Fruit fly (Drosophila melanogaster) whole organism, embryonic: ENCODE results near the gene CG14111.

ENCODE experiments used
- BEAF-32 ChIP-seq: fragments of 200-800 bp; sonication (Bioruptor generic); optimal IDR thresholded peaks from 3 replicates; lab custom pipeline; 2017; ENCODE audit warnings: missing biosample characterization, missing genetic modification characterization, mild to moderate bottlenecking, moderate library complexity, missing genetic modification reagents
- BtbVII ChIP-seq: fragments of 200-800 bp; sonication (Bioruptor generic); optimal IDR thresholded peaks from 3 replicates; lab custom pipeline; 2017; ENCODE audit warnings: missing biosample characterization, mild to moderate bottlenecking, missing genetic modification characterization
- CG10274 ChIP-seq: fragments of 200-800 bp; sonication (Bioruptor generic); optimal IDR thresholded peaks from 3 replicates; lab custom pipeline; 2017; ENCODE audit warnings: missing biosample characterization, mild to moderate bottlenecking, missing genetic modification characterization
- CG11398 ChIP-seq: fragments of 200-800 bp; sonication (Bioruptor generic); optimal IDR thresholded peaks from 2 replicates; lab custom pipeline; 2016; ENCODE audit warnings: missing biosample characterization, missing genetic modification characterization
- CG13287 ChIP-seq: fragments of 200-800 bp; sonication (Bioruptor generic); IDR thresholded peaks from 2 replicates; pipeline ENCODE4 v1.3.6; 2022; ENCODE audit warnings: missing biosample characterization, missing genetic modification characterization; ENCODE audit not compliant: partially characterized antibody
- CG13624 ChIP-seq: fragments of 200-800 bp; sonication (Bioruptor generic); optimal IDR thresholded peaks from 2 replicates; lab custom pipeline; 2016; ENCODE audit warnings: missing biosample characterization, missing genetic modification characterization
- CG14965 ChIP-seq: fragments of 200-800 bp; sonication (Bioruptor generic); optimal IDR thresholded peaks from 2 replicates; lab custom pipeline; 2016; ENCODE audit warnings: missing biosample characterization, missing genetic modification characterization, borderline replicate concordance
- CG15514 ChIP-seq: fragments of 200-800 bp; sonication (Bioruptor generic); optimal IDR thresholded peaks from 3 replicates; lab custom pipeline; 2017; ENCODE audit warnings: missing biosample characterization, missing genetic modification characterization, mild to moderate bottlenecking, moderate library complexity, missing genetic modification reagents
- CG15601 ChIP-seq: fragments of 200-800 bp; sonication (Bioruptor generic); optimal IDR thresholded peaks from 3 replicates; lab custom pipeline; 2019; ENCODE audit warnings: missing biosample characterization, mild to moderate bottlenecking, missing genetic modification characterization, moderate library complexity
- CG16813 ChIP-seq: fragments of 200-800 bp; sonication (Bioruptor generic); IDR thresholded peaks from 3 replicates; pipeline ENCODE4 v1.3.6; 2022; ENCODE audit warnings: missing biosample characterization, missing genetic modification characterization; ENCODE audit not compliant: partially characterized antibody
- CG2712 ChIP-seq: fragments of 200-800 bp; optimal IDR thresholded peaks from 3 replicates; lab custom pipeline; 2019; ENCODE audit warnings: missing biosample characterization, mild to moderate bottlenecking, missing genetic modification characterization, moderate library complexity
- CG33213 ChIP-seq: fragments of 200-800 bp; sonication (Bioruptor generic); optimal IDR thresholded peaks from 3 replicates; lab custom pipeline; 2016; ENCODE audit warnings: missing biosample characterization, missing genetic modification characterization
- CG3838 ChIP-seq: fragments of 200-800 bp; sonication (Bioruptor generic); optimal IDR thresholded peaks from 3 replicates; lab custom pipeline; 2016; ENCODE audit warnings: missing biosample characterization, missing genetic modification characterization
- CG3847 ChIP-seq: fragments of 200-800 bp; sonication (Bioruptor generic); IDR thresholded peaks from 2 replicates; pipeline ENCODE4 v1.3.6; 2022; ENCODE audit warnings: missing biosample characterization, missing genetic modification characterization
- CG4424 ChIP-seq: fragments of 200-800 bp; sonication (Bioruptor generic); optimal IDR thresholded peaks from 3 replicates; lab custom pipeline; 2016; ENCODE audit warnings: missing biosample characterization, missing genetic modification characterization
- CG4707 ChIP-seq: fragments of 200-800 bp; sonication (Bioruptor generic); optimal IDR thresholded peaks from 2 replicates; lab custom pipeline; 2018; ENCODE audit warnings: missing biosample characterization, mild to moderate bottlenecking, missing genetic modification characterization, moderate library complexity
- CG6791 ChIP-seq: fragments of 200-800 bp; sonication (Bioruptor generic); IDR thresholded peaks from 3 replicates; pipeline ENCODE4 v1.3.6; 2022; ENCODE audit warnings: missing biosample characterization, missing genetic modification characterization; ENCODE audit not compliant: partially characterized antibody
- CG7963 ChIP-seq: fragments of 200-800 bp; sonication (Bioruptor generic); IDR thresholded peaks from 3 replicates; pipeline ENCODE4 v1.3.6; 2022; ENCODE audit warnings: missing biosample characterization, missing genetic modification characterization; ENCODE audit not compliant: partially characterized antibody
- CG8924 ChIP-seq: fragments of 200-800 bp; optimal IDR thresholded peaks from 3 replicates; lab custom pipeline; 2019; ENCODE audit warnings: missing biosample characterization, mild to moderate bottlenecking, missing genetic modification characterization, moderate library complexity
- CTCF ChIP-seq: fragments of 200-800 bp; sonication (Bioruptor generic); optimal IDR thresholded peaks from 2 replicates; lab custom pipeline; 2017; ENCODE audit warnings: missing biosample characterization, mild to moderate bottlenecking, missing genetic modification characterization, moderate library complexity
- Dll ChIP-seq: fragments of 200-800 bp; sonication (Bioruptor generic); IDR thresholded peaks from 4 replicates; pipeline ENCODE4 v1.3.6; 2022; ENCODE audit warnings: missing biosample characterization, missing genetic modification characterization; ENCODE audit not compliant: partially characterized antibody
- Dref ChIP-seq: fragments of 200-800 bp; sonication (Bioruptor generic); IDR thresholded peaks from 2 replicates; pipeline ENCODE4 v1.3.6; 2022; ENCODE audit warnings: missing biosample characterization, missing genetic modification characterization
- E2f1 ChIP-seq: fragments of 200-800 bp; sonication (Bioruptor generic); IDR thresholded peaks from 2 replicates; pipeline ENCODE4 v1.3.6; 2022; ENCODE audit warnings: missing biosample characterization, missing genetic modification characterization
- Ets97D ChIP-seq: fragments of 200-800 bp; sonication (Bioruptor generic); optimal IDR thresholded peaks from 3 replicates; lab custom pipeline; 2016; ENCODE audit warnings: missing biosample characterization, missing genetic modification characterization
- Lhr ChIP-seq: fragments of 200-800 bp; sonication (Bioruptor generic); optimal IDR thresholded peaks from 3 replicates; lab custom pipeline; 2017; ENCODE audit warnings: mild to moderate bottlenecking, missing biosample characterization, missing genetic modification reagents, missing genetic modification characterization
- MBD-R2 ChIP-seq: fragments of 200-800 bp; sonication (Bioruptor generic); IDR thresholded peaks from 2 replicates; pipeline ENCODE4 v1.3.6; 2022; ENCODE audit warnings: missing biosample characterization, missing genetic modification characterization
- Med ChIP-seq: fragments of 200-800 bp; sonication (Bioruptor generic); peaks from one replicate; lab custom pipeline; 2016; ENCODE audit warnings: missing biosample characterization, missing genetic modification characterization, mild to moderate bottlenecking, inconsistent platforms, moderate library complexity
- Mes4 ChIP-seq: fragments of 200-800 bp; sonication (Bioruptor generic); optimal IDR thresholded peaks from 2 replicates; lab custom pipeline; 2016; ENCODE audit warnings: missing biosample characterization, missing genetic modification characterization
- Myb ChIP-seq: fragments of 200-800 bp; sonication (Bioruptor generic); optimal IDR thresholded peaks from 2 replicates; lab custom pipeline; 2016; ENCODE audit warnings: missing biosample characterization, missing genetic modification characterization
- Opbp ChIP-seq: fragments of 200-800 bp; sonication (Bioruptor generic); IDR thresholded peaks from 3 replicates; pipeline ENCODE4 v1.3.6; 2022; ENCODE audit warnings: missing biosample characterization, missing genetic modification characterization; ENCODE audit not compliant: partially characterized antibody
- Sry-δ ChIP-seq: fragments of 200-800 bp; sonication (Bioruptor generic); optimal IDR thresholded peaks from 2 replicates; lab custom pipeline; 2016; ENCODE audit warnings: missing biosample characterization, missing genetic modification characterization
- YL-1 ChIP-seq: fragments of 200-800 bp; sonication (Bioruptor generic); optimal IDR thresholded peaks from 3 replicates; lab custom pipeline; 2017; ENCODE audit warnings: missing biosample characterization, mild to moderate bottlenecking, missing genetic modification characterization
- ci ChIP-seq: fragments of 200-800 bp; sonication (Bioruptor generic); IDR thresholded peaks from 3 replicates; pipeline ENCODE4 v1.3.6; 2022; ENCODE audit warnings: missing biosample characterization, missing genetic modification characterization
- dan ChIP-seq: fragments of 200-800 bp; sonication (Bioruptor generic); IDR thresholded peaks from 2 replicates; pipeline ENCODE4 v1.3.6; 2022; ENCODE audit warnings: missing biosample characterization, missing genetic modification characterization
- ken ChIP-seq: fragments of 200-800 bp; sonication (Bioruptor generic); IDR thresholded peaks from 3 replicates; pipeline ENCODE4 v1.3.6; 2022; ENCODE audit warnings: missing biosample characterization, missing genetic modification characterization
- knrl ChIP-seq: fragments of 200-800 bp; sonication (Bioruptor generic); IDR thresholded peaks from 3 replicates; pipeline ENCODE4 v1.3.6; 2022; ENCODE audit warnings: missing biosample characterization, missing genetic modification characterization; ENCODE audit not compliant: partially characterized antibody
- maf-S ChIP-seq: fragments of 200-800 bp; sonication (Bioruptor generic); optimal IDR thresholded peaks from 2 replicates; lab custom pipeline; 2016; ENCODE audit warnings: missing biosample characterization, missing genetic modification characterization
- nmo ChIP-seq: fragments of 200-800 bp; sonication (Bioruptor generic); optimal IDR thresholded peaks from 2 replicates; lab custom pipeline; 2018; ENCODE audit warnings: missing biosample characterization, mild to moderate bottlenecking, missing genetic modification characterization, moderate library complexity
- phol ChIP-seq: fragments of 200-800 bp; sonication (Bioruptor generic); optimal IDR thresholded peaks from 3 replicates; lab custom pipeline; 2018; ENCODE audit warnings: missing biosample characterization, mild to moderate bottlenecking, missing genetic modification characterization, moderate library complexity
- pita ChIP-seq: fragments of 200-800 bp; sonication (Bioruptor generic); optimal IDR thresholded peaks from 2 replicates; lab custom pipeline; 2017; ENCODE audit warnings: missing biosample characterization, mild to moderate bottlenecking, missing genetic modification characterization
- pzg ChIP-seq: fragments of 200-800 bp; sonication (Bioruptor generic); optimal IDR thresholded peaks from 3 replicates; lab custom pipeline; 2018; ENCODE audit warnings: missing biosample characterization, mild to moderate bottlenecking, missing genetic modification characterization, moderate library complexity
- scrt ChIP-seq: fragments of 200-800 bp; sonication (Bioruptor generic); optimal IDR thresholded peaks from 2 replicates; lab custom pipeline; 2018; ENCODE audit warnings: missing biosample characterization, mild to moderate bottlenecking, missing genetic modification characterization, moderate library complexity
- sima ChIP-seq: fragments of 200-800 bp; sonication (Bioruptor generic); optimal IDR thresholded peaks from 2 replicates; lab custom pipeline; 2016; ENCODE audit warnings: missing biosample characterization, missing genetic modification characterization
- sisA ChIP-seq: fragments of 200-800 bp; sonication (Bioruptor generic); IDR thresholded peaks from 2 replicates; pipeline ENCODE4 v1.3.6; 2022; ENCODE audit warnings: missing biosample characterization, missing genetic modification characterization
- ssp ChIP-seq: fragments of 200-800 bp; sonication (Bioruptor generic); IDR thresholded peaks from 2 replicates; pipeline ENCODE4 v1.3.6; 2022; ENCODE audit warnings: missing biosample characterization, missing genetic modification characterization
- stc ChIP-seq: fragments of 200-800 bp; sonication (Bioruptor generic); IDR thresholded peaks from 2 replicates; pipeline ENCODE4 v1.3.6; 2022; ENCODE audit warnings: missing biosample characterization, missing genetic modification characterization
- tna ChIP-seq: fragments of 200-800 bp; sonication (Bioruptor generic); IDR thresholded peaks from 2 replicates; pipeline ENCODE4 v1.3.6; 2022; ENCODE audit warnings: missing biosample characterization, missing genetic modification characterization; ENCODE audit not compliant: partially characterized antibody
- trem ChIP-seq: fragments of 200-800 bp; optimal IDR thresholded peaks from 3 replicates; lab custom pipeline; 2019; ENCODE audit warnings: missing biosample characterization, mild to moderate bottlenecking, missing genetic modification characterization, moderate library complexity
- vnd ChIP-seq: fragments of 200-800 bp; sonication (Bioruptor generic); IDR thresholded peaks from 3 replicates; pipeline ENCODE4 v1.3.6; 2022; ENCODE audit warnings: missing biosample characterization, missing genetic modification characterization; ENCODE audit not compliant: partially characterized antibody

CG14111 gene

DNA sequence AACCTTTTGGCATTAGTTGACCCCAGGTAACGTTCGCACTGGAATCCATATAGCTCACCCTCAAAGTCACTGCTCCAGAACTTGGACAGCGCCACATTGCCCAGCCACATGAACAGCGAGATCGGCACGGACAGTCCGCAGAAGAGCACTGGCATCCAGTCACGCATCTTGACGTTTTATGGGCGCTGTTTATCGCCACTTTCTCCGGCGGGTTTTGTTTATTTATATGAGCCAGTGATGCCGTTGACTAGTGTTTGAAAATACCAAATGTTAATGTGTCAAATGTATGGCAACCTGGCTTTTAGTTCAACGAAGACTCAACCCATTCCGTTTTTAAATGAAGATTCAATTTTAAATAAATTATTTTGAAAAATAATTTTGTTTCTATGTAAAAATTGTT is 9.9 kb downstream of the CG14111 start, which contains the start of gene CG10171 (continued):
- TF ChIP-seq pita (GFP tag; lab: Kevin White, UChicago) (peak; percentile 41), CG4707 (GFP tag; lab: Kevin White, UChicago) (no peak), BEAF-32 (GFP tag; lab: Kevin White, UChicago) (peak; percentile 21), sisA (GFP tag; lab: Robert Waterston, UW) (no peak), vnd (GFP tag; lab: Robert Waterston, UW) (0 out of 3 replicates have a peak, but pooled peaks have one; percentile 33), trem (tag; lab: Kevin White, UChicago) (peak; percentile 20), CG13287 (peak; percentile 13; the same call in 1 of the 2 replicates), BtbVII (GFP tag; lab: Kevin White, UChicago) (no peak), stc (GFP tag; lab: Robert Waterston, UW) (no peak), phol (peak; percentile 11), maf-S (GFP tag; lab: Kevin White, UChicago) (no peak), CG16813 (GFP tag; lab: Robert Waterston, UW) (peak; percentile 38; the same call in 1 of the 3 replicates), Ets97D (GFP tag; lab: Kevin White, UChicago) (peak; percentile 53), knrl (GFP tag; lab: Robert Waterston, UW) (peak; percentile 39; the same call in 1 of the 3 replicates), ssp (GFP tag; lab: Robert Waterston, UW) (0 out of 2 replicates have a peak, but pooled peaks have one; percentile 10), CG11398 (GFP tag; lab: Kevin White, UChicago) (no peak), CG3847 (GFP tag; lab: Robert Waterston, UW) (peak; percentile 89), YL-1 (GFP tag; lab: Kevin White, UChicago) (peak; percentile 46), ci (peak; percentile 37; the same call in 1 of the 3 replicates), CG33213 (GFP tag; lab: Kevin White, UChicago) (no peak), pzg (GFP tag; lab: Kevin White, UChicago) (peak; percentile 59), CG2712 (peak; percentile 12), MBD-R2 (GFP tag; lab: Robert Waterston, UW) (peak; percentile 97), CG7963 (GFP tag; lab: Robert Waterston, UW) (0 out of 3 replicates have a peak, but pooled peaks have one; percentile 19), CG3838 (GFP tag; lab: Kevin White, UChicago) (no peak), CG6791 (GFP tag; lab: Robert Waterston, UW) (0 out of 3 replicates have a peak, but pooled peaks have one; percentile 30), E2f1 (GFP tag; lab: Robert Waterston, UW) (0 out of 2 replicates have a peak, but pooled peaks have one; percentile 6), Opbp (GFP tag; lab: Robert Waterston, UW) (peak; percentile 69), CTCF (GFP tag; lab: Kevin White, UChicago) (peak; percentile 39), CG15601 (tag; lab: Kevin White, UChicago) (peak; percentile 8), nmo (GFP tag; lab: Kevin White, UChicago) (peak; percentile 1), scrt (GFP tag; lab: Kevin White, UChicago) (no peak), sima (GFP tag; lab: Kevin White, UChicago) (no peak), Dref (GFP tag; lab: Robert Waterston, UW) (peak; percentile 43; the same call in 1 of the 2 replicates), Dll (GFP tag; lab: Robert Waterston, UW) (peak; percentile 36; the same call in 2 of the 4 replicates), CG13624 (GFP tag; lab: Kevin White, UChicago) (no peak), CG14965 (GFP tag; lab: Kevin White, UChicago) (no peak), Mes4 (GFP tag; lab: Kevin White, UChicago) (no peak), tna (GFP tag; lab: Robert Waterston, UW) (peak; percentile 44; the same call in 1 of the 2 replicates), CG4424 (GFP tag; lab: Kevin White, UChicago) (no peak), CG8924 (tag; lab: Kevin White, UChicago) (peak; percentile 24), Sry-δ (GFP tag; lab: Kevin White, UChicago) (no peak), Med (peak; percentile 34), Lhr (peak; percentile 52), CG10274 (GFP tag; lab: Kevin White, UChicago) (no peak), CG15514 (GFP tag; lab: Kevin White, UChicago) (no peak), ken (GFP tag; lab: Robert Waterston, UW) (peak; percentile 64; the same call in 1 of the 3 replicates), dan (no peak), Myb (GFP tag; lab: Kevin White, UChicago) (peak; percentile 76)
